Worm (Caenorhabditis elegans) whole organism, L3 larva: Measurements from ENCODE around the gene heri-1.

ENCODE experiments used
- ZK546.5 ChIP-seq: sonication (generic microtip); optimal IDR thresholded peaks from 2 replicates; lab custom pipeline; 2017; ENCODE audit warnings: missing biosample characterization, missing genetic modification characterization
- ama-1 ChIP-seq: fragments of 150-350 bp; optimal IDR thresholded peaks from 2 replicates; lab custom pipeline; 2018
- fos-1 ChIP-seq: fragments of 150-350 bp; optimal IDR thresholded peaks from 2 replicates; lab custom pipeline; 2014; ENCODE audit warnings: missing biosample characterization, missing genetic modification characterization
- jun-1 ChIP-seq: fragments of 150-350 bp; optimal IDR thresholded peaks from 2 replicates; lab custom pipeline; 2014; ENCODE audit warnings: missing biosample characterization, missing genetic modification reagents, missing genetic modification characterization
- nfya-1 ChIP-seq: sonication (generic microtip); optimal IDR thresholded peaks from 2 replicates; lab custom pipeline; 2017; ENCODE audit warnings: missing genetic modification characterization, mild to moderate bottlenecking, missing compliant biosample characterization, antibody characterized with exemption, moderate library complexity; ENCODE audit not compliant: insufficient read depth
- nhr-23 ChIP-seq: fragments of 150-350 bp; optimal IDR thresholded peaks from 2 replicates; lab custom pipeline; 2014; ENCODE audit warnings: missing biosample characterization, missing genetic modification reagents, missing genetic modification characterization
- nhr-76 ChIP-seq: fragments of 150-350 bp; sonication (generic microtip); optimal IDR thresholded peaks from 5 replicates; lab custom pipeline; 2014; ENCODE audit warnings: missing biosample characterization, missing genetic modification characterization
- pha-4 ChIP-seq: fragments of 150-350 bp; optimal IDR thresholded peaks from 2 replicates; lab custom pipeline; 2014; ENCODE audit warnings: missing biosample characterization, missing genetic modification reagents, missing genetic modification characterization
- zag-1 ChIP-seq: fragments of 150-350 bp; optimal IDR thresholded peaks from 2 replicates; lab custom pipeline; 2014; ENCODE audit warnings: missing biosample characterization, missing genetic modification characterization
- ztf-11 ChIP-seq: fragments of 150-350 bp; optimal IDR thresholded peaks from 2 replicates; lab custom pipeline; 2014; ENCODE audit warnings: missing biosample characterization, missing genetic modification characterization

ce11 chrII:6099500-6099899, 13.5 kb downstream of the heri-1 start, which contains the start of gene rgs-3:
- TF ChIP-seq fos-1 (no peak), pha-4 (tag; lab: Kevin White, UChicago) (no peak), jun-1 (no peak), zag-1 (tag; lab: Kevin White, UChicago) (no peak), ama-1 (lab: Kevin White, UChicago) (no peak), nhr-76 (tag; lab: Kevin White, UChicago) (no peak), nfya-1 (tag; lab: Kevin White, UChicago) (no peak), nhr-23 (no peak), ztf-11 (no peak), ZK546.5 (tag; lab: Kevin White, UChicago) (no peak)
